Worm (Caenorhabditis elegans): ENCODE results near the gene F26F4.6.

DNA sequence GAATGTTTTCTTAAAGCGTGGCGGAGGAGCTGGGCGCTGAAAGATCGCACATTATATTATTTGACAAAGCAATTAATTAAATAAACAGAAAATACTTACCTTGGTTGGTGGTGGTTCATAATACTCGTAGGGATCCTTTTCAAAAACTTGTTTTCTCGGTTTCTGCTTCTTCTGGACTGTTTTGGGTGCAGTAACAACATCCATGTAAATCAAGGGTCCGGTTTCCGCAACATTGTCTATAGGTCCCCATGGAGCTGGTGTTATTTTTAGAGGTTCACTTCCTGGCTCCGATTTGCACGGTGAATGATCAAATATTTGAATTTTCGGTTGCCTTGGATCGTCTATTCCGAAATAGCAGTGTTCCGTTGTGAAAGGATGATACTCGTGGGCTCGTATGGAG lies 30.7 kb upstream of the F26F4.6 start:
- TF ChIP-seq him-1 (tag; optimal IDR thresholded peaks at IDR 0.05) (no peak), dao-5 (tag; optimal IDR thresholded peaks at IDR 0.05) (no peak)
